Fruit fly (Drosophila melanogaster): ENCODE results near the gene Gp93.
A peak's percentile ranks its signal among the peaks of the same experiment; 100 is the strongest.

The Gp93 gene

dm6 chr3R:27925000-27925970 is 23.2 kb upstream of the Gp93 start, which contains the start of gene mino (continued):
- TF ChIP-seq CG7987 (GFP tag; optimal IDR thresholded peaks at IDR 0.05) = peak; percentile 67
- 0 out of 3 replicates have a peak, but pooled peaks have one; percentile 21 for TF ChIP-seq ken (GFP tag; IDR thresholded peaks at IDR 0.05)
- peak; percentile 21 for TF ChIP-seq lab (GFP tag; optimal IDR thresholded peaks at IDR 0.05)
- no peak for TF ChIP-seq fd64A (GFP tag; optimal IDR thresholded peaks at IDR 0.05)
- no peak for TF ChIP-seq bab2 (GFP tag; optimal IDR thresholded peaks at IDR 0.05)
- peak; percentile 22 for TF ChIP-seq sqz (GFP tag; optimal IDR thresholded peaks at IDR 0.05)
- TF ChIP-seq CG12071 (GFP tag; optimal IDR thresholded peaks at IDR 0.05) = no peak
- TF ChIP-seq Med (GFP tag) = peak; percentile 82
- no peak for TF ChIP-seq CG31388 (GFP tag; optimal IDR thresholded peaks at IDR 0.05)
- no peak for TF ChIP-seq fd96Cb (tag; optimal IDR thresholded peaks at IDR 0.05)
- no peak for TF ChIP-seq croc (GFP tag; conservative IDR thresholded peaks at IDR 0.05)
- no peak for TF ChIP-seq CrebB (tag; optimal IDR thresholded peaks at IDR 0.05)
- TF ChIP-seq CG3281 (GFP tag; optimal IDR thresholded peaks at IDR 0.05) = peak; percentile 34
- TF ChIP-seq Deaf1 (tag; optimal IDR thresholded peaks at IDR 0.05) = peak; percentile 93
- TF ChIP-seq Sin3A (optimal IDR thresholded peaks at IDR 0.05) = no peak
- TF ChIP-seq D19A (tag; optimal IDR thresholded peaks at IDR 0.05) = no peak
- TF ChIP-seq tll (GFP tag; optimal IDR thresholded peaks at IDR 0.05) = no peak
- TF ChIP-seq shn (GFP tag; optimal IDR thresholded peaks at IDR 0.05) = no peak
- no peak for TF ChIP-seq CG4617 (GFP tag; optimal IDR thresholded peaks at IDR 0.05; ENCODE audit: borderline replicate concordance)
- TF ChIP-seq trh (GFP tag; optimal IDR thresholded peaks at IDR 0.05) = no peak
- TF ChIP-seq Hmx (GFP tag; optimal IDR thresholded peaks at IDR 0.05) = no peak
- no peak for TF ChIP-seq Ets97D (GFP tag; optimal IDR thresholded peaks at IDR 0.05)
- TF ChIP-seq hth (optimal IDR thresholded peaks at IDR 0.05) = no peak
- TF ChIP-seq Dfd (GFP tag; optimal IDR thresholded peaks at IDR 0.05) = no peak
- no peak for TF ChIP-seq CG3407 (GFP tag; optimal IDR thresholded peaks at IDR 0.05)
- TF ChIP-seq CG7928 (GFP tag; optimal IDR thresholded peaks at IDR 0.05) = no peak
- no peak for TF ChIP-seq Hey (tag; optimal IDR thresholded peaks at IDR 0.05)
- no peak for TF ChIP-seq Eip74EF (GFP tag; optimal IDR thresholded peaks at IDR 0.05)
- TF ChIP-seq D19B (GFP tag; optimal IDR thresholded peaks at IDR 0.05) = no peak
- no peak for TF ChIP-seq hkb (optimal IDR thresholded peaks at IDR 0.05)
- no peak for TF ChIP-seq hkb (GFP tag; IDR thresholded peaks at IDR 0.05)
- no peak for TF ChIP-seq CG4854 (GFP tag; optimal IDR thresholded peaks at IDR 0.05)
- TF ChIP-seq exex (tag; optimal IDR thresholded peaks at IDR 0.05) = peak; percentile 92
- TF ChIP-seq Chrac-16 (GFP tag; optimal IDR thresholded peaks at IDR 0.05) = no peak
- no peak for TF ChIP-seq CG11723 (GFP tag; optimal IDR thresholded peaks at IDR 0.05)
- no peak for TF ChIP-seq Max (GFP tag; optimal IDR thresholded peaks at IDR 0.05)
- no peak for TF ChIP-seq CG12391 (tag; optimal IDR thresholded peaks at IDR 0.05)
- no peak for TF ChIP-seq CG1647 (GFP tag; optimal IDR thresholded peaks at IDR 0.05)
- TF ChIP-seq HLH4C (GFP tag; IDR thresholded peaks at IDR 0.05; ENCODE audit: partially characterized antibody) = no peak
- TF ChIP-seq grn (GFP tag; optimal IDR thresholded peaks at IDR 0.05) = no peak
- no peak for TF ChIP-seq ac (GFP tag; optimal IDR thresholded peaks at IDR 0.05)
- no peak for TF ChIP-seq C15 (GFP tag; IDR thresholded peaks at IDR 0.05)
- no peak for TF ChIP-seq Spps (tag; optimal IDR thresholded peaks at IDR 0.05)
- TF ChIP-seq CG11247 (GFP tag; IDR thresholded peaks at IDR 0.05) = no peak

Data from whole organism, embryonic.